Worm (Caenorhabditis elegans) whole organism, late embryonic: ENCODE results near the gene prp-40.

Experiments used
- C08G9.2 ChIP-seq: sonication (generic microtip); optimal IDR thresholded peaks from 2 replicates; lab custom pipeline; 2016; ENCODE audit warnings: mild to moderate bottlenecking, missing genetic modification characterization, moderate library complexity, missing compliant biosample characterization
- F13H6.1 ChIP-seq: sonication (generic microtip); optimal IDR thresholded peaks from 2 replicates; lab custom pipeline; 2016; ENCODE audit warnings: missing genetic modification characterization, missing compliant biosample characterization
- K02D7.2 ChIP-seq: sonication (generic microtip); optimal IDR thresholded peaks from 2 replicates; lab custom pipeline; 2017; ENCODE audit warnings: mild to moderate bottlenecking, missing genetic modification characterization, missing compliant biosample characterization
- K09A11.1 ChIP-seq: sonication (generic microtip); optimal IDR thresholded peaks from 2 replicates; lab custom pipeline; 2017; ENCODE audit warnings: antibody characterized with exemption, mild to moderate bottlenecking, missing genetic modification characterization, missing compliant biosample characterization; ENCODE audit not compliant: insufficient read depth
- T23F11.4 ChIP-seq: fragments of 200-800 bp; sonication (Bioruptor generic); optimal IDR thresholded peaks from 2 replicates; lab custom pipeline; 2018; ENCODE audit warnings: mild to moderate bottlenecking, missing genetic modification characterization, missing compliant biosample characterization
- ahr-1 ChIP-seq: sonication (generic microtip); optimal IDR thresholded peaks from 2 replicates; lab custom pipeline; 2016; ENCODE audit warnings: missing genetic modification characterization, missing compliant biosample characterization
- ama-1 ChIP-seq: fragments of 150-350 bp; optimal IDR thresholded peaks from 2 replicates; lab custom pipeline; 2014
- ceh-14 ChIP-seq: sonication (generic microtip); optimal IDR thresholded peaks from 2 replicates; lab custom pipeline; 2016; ENCODE audit warnings: missing genotype, missing genetic modification characterization, missing compliant biosample characterization
- ceh-18 ChIP-seq: sonication (generic microtip); optimal IDR thresholded peaks from 2 replicates; lab custom pipeline; 2016; ENCODE audit warnings: missing genetic modification characterization, missing compliant biosample characterization
- ceh-2 ChIP-seq: sonication (generic microtip); optimal IDR thresholded peaks from 2 replicates; lab custom pipeline; 2016; ENCODE audit warnings: missing genotype, missing genetic modification characterization, missing compliant biosample characterization
- ceh-22 ChIP-seq: sonication (generic microtip); optimal IDR thresholded peaks from 2 replicates; lab custom pipeline; 2017; ENCODE audit warnings: missing biosample characterization, missing genetic modification characterization
- ceh-31 ChIP-seq: sonication (generic microtip); optimal IDR thresholded peaks from 2 replicates; lab custom pipeline; 2016; ENCODE audit warnings: missing genetic modification characterization, missing compliant biosample characterization
- ceh-48 ChIP-seq: sonication (generic microtip); optimal IDR thresholded peaks from 2 replicates; lab custom pipeline; 2016; ENCODE audit warnings: missing genetic modification characterization, inconsistent platforms, missing compliant biosample characterization
- ceh-9 ChIP-seq: sonication (generic microtip); optimal IDR thresholded peaks from 2 replicates; lab custom pipeline; 2016; ENCODE audit warnings: mild to moderate bottlenecking, missing genetic modification characterization, inconsistent platforms, missing compliant biosample characterization
- che-1 ChIP-seq: sonication (generic microtip); optimal IDR thresholded peaks from 2 replicates; lab custom pipeline; 2016; ENCODE audit warnings: mild to moderate bottlenecking, missing genetic modification characterization, missing compliant biosample characterization
- dmd-4 ChIP-seq: sonication (generic microtip); optimal IDR thresholded peaks from 2 replicates; lab custom pipeline; 2016; ENCODE audit warnings: borderline replicate concordance, missing genetic modification characterization, missing compliant biosample characterization
- dve-1 ChIP-seq: sonication (generic microtip); optimal IDR thresholded peaks from 2 replicates; lab custom pipeline; 2017; ENCODE audit warnings: antibody characterized with exemption, mild to moderate bottlenecking, missing genetic modification characterization, missing compliant biosample characterization
- ets-4 ChIP-seq: sonication (generic microtip); optimal IDR thresholded peaks from 2 replicates; lab custom pipeline; 2016; ENCODE audit warnings: missing genetic modification characterization, missing compliant biosample characterization
- fax-1 ChIP-seq: sonication (generic microtip); optimal IDR thresholded peaks from 2 replicates; lab custom pipeline; 2016; ENCODE audit warnings: missing genotype, missing genetic modification characterization, missing compliant biosample characterization
- fkh-10 ChIP-seq: fragments of 150-350 bp; optimal IDR thresholded peaks from 2 replicates; lab custom pipeline; 2014; ENCODE audit warnings: missing biosample characterization, missing genetic modification reagents, missing genetic modification characterization
- gmeb-2 ChIP-seq: sonication (generic microtip); optimal IDR thresholded peaks from 2 replicates; lab custom pipeline; 2016; ENCODE audit warnings: missing genetic modification characterization, inconsistent platforms, missing compliant biosample characterization
- hlh-15 ChIP-seq: sonication (generic microtip); optimal IDR thresholded peaks from 2 replicates; lab custom pipeline; 2016; ENCODE audit warnings: missing genetic modification characterization, missing compliant biosample characterization
- lim-6 ChIP-seq: sonication (generic microtip); optimal IDR thresholded peaks from 2 replicates; lab custom pipeline; 2016; ENCODE audit warnings: missing genetic modification characterization, missing compliant biosample characterization
- lin-11 ChIP-seq: fragments of 200-800 bp; sonication (Bioruptor generic); optimal IDR thresholded peaks from 2 replicates; lab custom pipeline; 2018; ENCODE audit warnings: mild to moderate bottlenecking, missing genetic modification characterization, missing compliant biosample characterization
- mec-3 ChIP-seq: sonication (generic microtip); optimal IDR thresholded peaks from 2 replicates; lab custom pipeline; 2016; ENCODE audit warnings: borderline replicate concordance, missing genetic modification characterization, missing compliant biosample characterization
- nfya-1 ChIP-seq: sonication (generic microtip); optimal IDR thresholded peaks from 2 replicates; lab custom pipeline; 2017; ENCODE audit warnings: missing genetic modification characterization, mild to moderate bottlenecking, missing compliant biosample characterization, antibody characterized with exemption, moderate library complexity
- nhr-11 ChIP-seq: fragments of 150-350 bp; optimal IDR thresholded peaks from 2 replicates; lab custom pipeline; 2014; ENCODE audit warnings: missing biosample characterization, missing genetic modification characterization
- pag-3 ChIP-seq: sonication (generic microtip); optimal IDR thresholded peaks from 2 replicates; lab custom pipeline; 2016; ENCODE audit warnings: missing compliant biosample characterization, missing genetic modification characterization, borderline replicate concordance
- pha-2 ChIP-seq: sonication (generic microtip); optimal IDR thresholded peaks from 2 replicates; lab custom pipeline; 2017; ENCODE audit warnings: mild to moderate bottlenecking, missing genetic modification characterization, missing compliant biosample characterization
- pqm-1 ChIP-seq: sonication (generic microtip); optimal IDR thresholded peaks from 2 replicates; lab custom pipeline; 2016; ENCODE audit warnings: missing genetic modification characterization, missing compliant biosample characterization
- pros-1 ChIP-seq: fragments of 150-350 bp; optimal IDR thresholded peaks from 2 replicates; lab custom pipeline; 2014; ENCODE audit warnings: missing biosample characterization, missing genetic modification reagents, missing genetic modification characterization
- rnt-1 ChIP-seq: sonication (generic microtip); optimal IDR thresholded peaks from 2 replicates; lab custom pipeline; 2016; ENCODE audit warnings: missing genetic modification characterization, missing compliant biosample characterization
- sdc-2 ChIP-seq: sonication (generic microtip); optimal IDR thresholded peaks from 2 replicates; lab custom pipeline; 2016; ENCODE audit warnings: missing genotype, missing genetic modification characterization, missing compliant biosample characterization
- sox-2 ChIP-seq: fragments of 200-800 bp; sonication (Bioruptor generic); IDR thresholded peaks from 2 replicates; pipeline ENCODE4 v1.3.6; 2022; ENCODE audit warnings: missing genetic modification reagents, missing genetic modification characterization, missing compliant biosample characterization
- unc-42 ChIP-seq: sonication (generic microtip); optimal IDR thresholded peaks from 2 replicates; lab custom pipeline; 2016; ENCODE audit warnings: missing genotype, missing genetic modification characterization, missing compliant biosample characterization
- unc-55 ChIP-seq: sonication (generic microtip); optimal IDR thresholded peaks from 2 replicates; lab custom pipeline; 2017; ENCODE audit warnings: missing biosample characterization, missing genetic modification reagents, missing genetic modification characterization
- unc-86 ChIP-seq: sonication (generic microtip); optimal IDR thresholded peaks from 2 replicates; lab custom pipeline; 2016; ENCODE audit warnings: missing genetic modification characterization, missing compliant biosample characterization
- zip-5 ChIP-seq: sonication (generic microtip); optimal IDR thresholded peaks from 2 replicates; lab custom pipeline; 2016; ENCODE audit warnings: missing genetic modification characterization, missing compliant biosample characterization

Gene prp-40

ce11 chrIII:9523581-9523980 is 1.7 kb downstream of the prp-40 start, which contains the start of gene mrps-23:
mrps-23 (minus strand) TSS chrIII:9523672.
- TF ChIP-seq hlh-15 (tag; lab: Kevin White, UChicago) (no peak), C08G9.2 (tag; lab: Kevin White, UChicago) (no peak), ceh-14 (tag; lab: Kevin White, UChicago) (no peak), rnt-1 (tag; lab: Kevin White, UChicago) (no peak), nfya-1 (tag; lab: Kevin White, UChicago) (peak; percentile 11), fax-1 (tag; lab: Kevin White, UChicago) (no peak), ceh-18 (tag; lab: Kevin White, UChicago) (peak; percentile 16), pag-3 (no peak), lim-6 (tag; lab: Kevin White, UChicago) (no peak), unc-42 (tag; lab: Kevin White, UChicago) (peak; percentile 6), pros-1 (tag; lab: Kevin White, UChicago) (no peak)

- TF ChIP-seq pha-2 (tag; lab: Kevin White, UChicago) (no peak), ceh-2 (tag; lab: Kevin White, UChicago) (no peak), che-1 (tag; lab: Kevin White, UChicago) (no peak), ceh-9 (no peak), nfya-1 (tag; lab: Kevin White, UChicago) (no peak), gmeb-2 (tag; lab: Kevin White, UChicago) (no peak), ahr-1 (tag; lab: Kevin White, UChicago) (no peak), sdc-2 (tag; lab: Kevin White, UChicago) (no peak), dmd-4 (tag; lab: Kevin White, UChicago) (no peak), mec-3 (tag; lab: Kevin White, UChicago) (no peak), fkh-10 (no peak)
These were observed 3.4 kb downstream of the prp-40 start, which contains the start of gene trpp-3 for ce11 chrIII:9525252-9525651. trpp-3 (plus strand) TSS chrIII:9525552.

- TF ChIP-seq hlh-15 (tag; lab: Kevin White, UChicago), result no peak
- no peak for TF ChIP-seq nhr-11 (tag; lab: Kevin White, UChicago)
- no peak for TF ChIP-seq dmd-4 (tag; lab: Kevin White, UChicago)
- TF ChIP-seq sox-2 (GFP tag; lab: Robert Waterston, UW), result no peak
- no peak for TF ChIP-seq ceh-31 (tag; lab: Kevin White, UChicago)
- TF ChIP-seq pqm-1, result no peak
These were observed 5.0 kb downstream of the prp-40 start, which contains the start of gene ZK1098.6 for ce11 chrIII:9526851-9527250. ZK1098.6 (plus strand) TSS chrIII:9527151.

DNA sequence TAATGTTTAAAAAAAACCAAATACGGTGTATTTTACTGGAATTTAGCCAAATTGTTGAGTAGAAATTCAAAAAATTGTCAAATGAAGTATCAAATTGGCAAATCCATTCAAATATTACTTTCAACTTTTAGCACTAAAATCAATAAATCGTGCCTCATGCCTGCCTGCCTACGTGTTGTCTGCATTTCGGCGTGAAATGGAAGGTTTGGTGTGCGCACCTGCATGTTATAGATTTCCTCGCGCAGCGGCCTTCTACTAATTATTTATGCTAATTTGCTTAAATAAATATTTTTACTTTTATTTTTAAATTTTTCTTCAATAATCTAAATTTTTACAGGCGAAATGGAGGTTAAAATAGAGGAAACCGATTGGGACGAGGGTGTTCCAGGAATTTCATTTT is 6.9 kb downstream of the prp-40 start, which contains the start of gene ZK1098.2:
TSS of gene ZK1098.2 (plus strand) at position 336 of the 400 bp plus-strand sequence.
- TF ChIP-seq ceh-48 (tag; lab: Kevin White, UChicago) (peak; percentile 76), F13H6.1 (tag; lab: Kevin White, UChicago) (no peak)
- TF ChIP-seq, all 69 proteins: peak for 1

DNA sequence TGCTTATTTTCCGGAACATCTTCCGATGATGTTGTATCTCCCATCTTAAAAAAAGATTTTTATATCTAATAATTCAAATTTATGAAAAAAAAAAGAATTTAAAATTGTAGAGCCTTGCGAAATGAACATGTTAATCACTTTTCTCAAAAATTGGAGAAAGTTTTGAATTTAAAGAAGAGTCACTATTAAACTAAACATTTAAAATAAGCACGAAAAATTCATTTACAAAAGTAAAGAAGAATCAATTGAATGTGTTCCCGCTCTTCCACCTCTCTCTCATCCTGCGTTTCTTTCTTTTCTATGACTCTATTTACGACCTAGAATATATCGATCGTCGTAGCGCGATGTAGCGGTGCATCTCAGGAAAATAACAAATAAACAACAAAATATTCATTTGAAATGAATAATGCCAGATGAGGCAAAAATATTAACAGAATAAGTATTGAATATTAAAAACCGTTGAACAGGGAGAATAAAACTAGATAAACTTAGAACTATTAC is 16.8 kb downstream of the prp-40 start, which contains the start of gene ZK1098.3:
TSS of gene ZK1098.3 (minus strand) at position 51 of the 501 bp plus-strand sequence.
- no peak for TF ChIP-seq K09A11.1 (tag; lab: Kevin White, UChicago)
- no peak for TF ChIP-seq dve-1 (tag; lab: Kevin White, UChicago)
- no peak for TF ChIP-seq ets-4
- TF ChIP-seq ama-1 (lab: Kevin White, UChicago), result no peak
- no peak for TF ChIP-seq sdc-2 (tag; lab: Kevin White, UChicago)
- TF ChIP-seq zip-5 (tag; lab: Kevin White, UChicago), result no peak
- TF ChIP-seq K02D7.2 (tag; lab: Kevin White, UChicago), result no peak
- TF ChIP-seq T23F11.4 (GFP tag; lab: Kevin White, UChicago), result no peak
- TF ChIP-seq pag-3, result no peak
- TF ChIP-seq unc-55 (GFP tag; lab: Kevin White, UChicago), result peak; percentile 2
- TF ChIP-seq ceh-48 (tag; lab: Kevin White, UChicago), result peak; percentile 84
- no peak for TF ChIP-seq ceh-9
- TF ChIP-seq lin-11, result no peak
- no peak for TF ChIP-seq ceh-22 (tag; lab: Kevin White, UChicago)
- no peak for TF ChIP-seq ceh-18 (tag; lab: Kevin White, UChicago)
- no peak for TF ChIP-seq unc-86
